Fruit fly (Drosophila melanogaster) whole organism, embryonic: Measurements from ENCODE around the gene Rbp1-like.
A peak's percentile ranks its signal among the peaks of the same experiment; 100 is the strongest.

Experiments
- Atf6 ChIP-seq: fragments of 200-800 bp; sonication (Bioruptor generic); IDR thresholded peaks from 2 replicates; pipeline ENCODE4 v1.3.6; 2022; ENCODE audit warnings: missing biosample characterization, missing genetic modification characterization
- CG10366 ChIP-seq: fragments of 200-800 bp; sonication (Bioruptor generic); IDR thresholded peaks from 2 replicates; pipeline ENCODE4 v1.3.6; 2022; ENCODE audit warnings: missing biosample characterization, missing genetic modification characterization
- CG11398 ChIP-seq: fragments of 200-800 bp; sonication (Bioruptor generic); optimal IDR thresholded peaks from 2 replicates; lab custom pipeline; 2016; ENCODE audit warnings: missing biosample characterization, missing genetic modification characterization
- CG11696 ChIP-seq: fragments of 200-800 bp; sonication (Bioruptor generic); IDR thresholded peaks from 2 replicates; pipeline ENCODE4 v1.3.6; 2022; ENCODE audit warnings: missing biosample characterization, missing genetic modification characterization
- CG13894 ChIP-seq: fragments of 200-800 bp; sonication (Bioruptor generic); optimal IDR thresholded peaks from 3 replicates; lab custom pipeline; 2018; ENCODE audit warnings: missing biosample characterization, mild to moderate bottlenecking, missing genetic modification characterization, moderate library complexity
- CG14441 ChIP-seq: fragments of 200-800 bp; sonication (Bioruptor generic); IDR thresholded peaks from 2 replicates; pipeline ENCODE4 v1.3.6; 2022; ENCODE audit warnings: missing biosample characterization, missing genetic modification characterization
- CG15479 ChIP-seq: fragments of 200-800 bp; sonication (Bioruptor generic); optimal IDR thresholded peaks from 3 replicates; lab custom pipeline; 2019; ENCODE audit warnings: missing biosample characterization, mild to moderate bottlenecking, missing genetic modification characterization, moderate library complexity
- CG16815 ChIP-seq: fragments of 200-800 bp; sonication (Bioruptor generic); optimal IDR thresholded peaks from 3 replicates; lab custom pipeline; 2017; ENCODE audit warnings: missing biosample characterization, mild to moderate bottlenecking, missing genetic modification characterization
- CG17359 ChIP-seq: fragments of 200-800 bp; sonication (Bioruptor generic); optimal IDR thresholded peaks from 3 replicates; lab custom pipeline; 2018; ENCODE audit warnings: missing biosample characterization, mild to moderate bottlenecking, missing genetic modification characterization, moderate library complexity
- CG17912 ChIP-seq: fragments of 200-800 bp; sonication (Bioruptor generic); optimal IDR thresholded peaks from 2 replicates; lab custom pipeline; 2018; ENCODE audit warnings: missing biosample characterization, mild to moderate bottlenecking, missing genetic modification characterization
- CG2120 ChIP-seq: fragments of 200-800 bp; sonication (Bioruptor generic); optimal IDR thresholded peaks from 3 replicates; lab custom pipeline; 2016; ENCODE audit warnings: missing biosample characterization, missing genetic modification characterization
- CG2678 ChIP-seq: fragments of 200-800 bp; sonication (Bioruptor generic); optimal IDR thresholded peaks from 3 replicates; lab custom pipeline; 2019; ENCODE audit warnings: missing biosample characterization, mild to moderate bottlenecking, missing genetic modification characterization, moderate library complexity
- CG30431 ChIP-seq: fragments of 200-800 bp; sonication (Bioruptor generic); optimal IDR thresholded peaks from 2 replicates; lab custom pipeline; 2017; ENCODE audit warnings: missing biosample characterization, missing genetic modification characterization
- CG34422 ChIP-seq: fragments of 200-800 bp; sonication (Bioruptor generic); IDR thresholded peaks from 3 replicates; pipeline ENCODE4 v1.3.6; 2022; ENCODE audit warnings: missing biosample characterization, missing genetic modification characterization
- CG4282 ChIP-seq: fragments of 200-800 bp; sonication (Bioruptor generic); optimal IDR thresholded peaks from 2 replicates; lab custom pipeline; 2016; ENCODE audit warnings: missing biosample characterization, missing genetic modification characterization
- CG5953 ChIP-seq: fragments of 200-800 bp; sonication (Bioruptor generic); IDR thresholded peaks from 2 replicates; pipeline ENCODE4 v1.3.6; 2022; ENCODE audit warnings: missing biosample characterization, missing genetic modification characterization
- CG8924 ChIP-seq: fragments of 200-800 bp; optimal IDR thresholded peaks from 3 replicates; lab custom pipeline; 2019; ENCODE audit warnings: missing biosample characterization, mild to moderate bottlenecking, missing genetic modification characterization, moderate library complexity
- CG8944 ChIP-seq: fragments of 200-800 bp; sonication (Bioruptor generic); optimal IDR thresholded peaks from 3 replicates; lab custom pipeline; 2016; ENCODE audit warnings: missing biosample characterization, missing genetic modification characterization
- CG9817 ChIP-seq: fragments of 200-800 bp; sonication (Bioruptor generic); optimal IDR thresholded peaks from 2 replicates; lab custom pipeline; 2018; ENCODE audit warnings: missing biosample characterization, mild to moderate bottlenecking, missing genetic modification characterization, moderate library complexity
- Dll ChIP-seq: fragments of 200-800 bp; sonication (Bioruptor generic); IDR thresholded peaks from 4 replicates; pipeline ENCODE4 v1.3.6; 2022; ENCODE audit warnings: missing biosample characterization, missing genetic modification characterization; ENCODE audit not compliant: partially characterized antibody
- GATAe ChIP-seq: fragments of 200-800 bp; sonication (Bioruptor generic); conservative IDR thresholded peaks from 2 replicates; pipeline ENCODE4 v1.3.6; 2022; ENCODE audit warnings: missing biosample characterization, missing genetic modification characterization
- HmgD ChIP-seq: fragments of 200-800 bp; sonication (Bioruptor generic); optimal IDR thresholded peaks from 3 replicates; lab custom pipeline; 2016; ENCODE audit warnings: missing biosample characterization, missing genetic modification characterization
- HmgZ ChIP-seq: fragments of 200-800 bp; sonication (Bioruptor generic); optimal IDR thresholded peaks from 2 replicates; lab custom pipeline; 2018; ENCODE audit warnings: missing biosample characterization, mild to moderate bottlenecking, missing genetic modification characterization
- MBD-R2 ChIP-seq: fragments of 200-800 bp; sonication (Bioruptor generic); IDR thresholded peaks from 2 replicates; pipeline ENCODE4 v1.3.6; 2022; ENCODE audit warnings: missing biosample characterization, missing genetic modification characterization
- MESR4 ChIP-seq: fragments of 200-800 bp; sonication (Bioruptor generic); optimal IDR thresholded peaks from 2 replicates; lab custom pipeline; 2018; ENCODE audit warnings: missing biosample characterization, mild to moderate bottlenecking, missing genetic modification characterization, moderate library complexity
- NC2β ChIP-seq: fragments of 200-800 bp; sonication (Bioruptor generic); optimal IDR thresholded peaks from 2 replicates; lab custom pipeline; 2016; ENCODE audit warnings: missing biosample characterization, missing genetic modification characterization
- Nf-YC ChIP-seq: fragments of 200-800 bp; optimal IDR thresholded peaks from 3 replicates; lab custom pipeline; 2019; ENCODE audit warnings: missing biosample characterization, mild to moderate bottlenecking, missing genetic modification characterization, moderate library complexity
- PHDP ChIP-seq: fragments of 200-800 bp; sonication (Bioruptor generic); optimal IDR thresholded peaks from 3 replicates; lab custom pipeline; 2018; ENCODE audit warnings: missing biosample characterization, mild to moderate bottlenecking, missing genetic modification characterization, moderate library complexity
- Stat92E ChIP-seq, 3 experiments: fragments of >200 bp in 2 of 3; fragments of 200-800 bp in 1 of 3; sonication (Bioruptor generic) in 1 of 3; optimal IDR thresholded peaks; 2 replicates each; lab custom pipeline; 2017 to 2019; ENCODE audit warnings: missing biosample characterization in 3 of 3, missing genetic modification characterization in 3 of 3, mild to moderate bottlenecking in 1 of 3, moderate library complexity in 1 of 3
- Taf1 ChIP-seq: fragments of 200-800 bp; sonication (Bioruptor generic); IDR thresholded peaks from 2 replicates; pipeline ENCODE4 v1.3.6; 2022; ENCODE audit warnings: missing biosample characterization, missing genetic modification characterization
- Xrp1 ChIP-seq: fragments of 200-800 bp; sonication (Bioruptor generic); IDR thresholded peaks from 2 replicates; pipeline ENCODE4 v1.3.6; 2022; ENCODE audit warnings: missing biosample characterization, missing genetic modification characterization
- bbx ChIP-seq: fragments of 200-800 bp; sonication (Bioruptor generic); IDR thresholded peaks from 2 replicates; pipeline ENCODE4 v1.3.6; 2022; ENCODE audit warnings: missing biosample characterization, missing genetic modification characterization; ENCODE audit not compliant: partially characterized antibody
- bcd ChIP-seq: fragments of 200-800 bp; sonication (Bioruptor generic); optimal IDR thresholded peaks from 2 replicates; lab custom pipeline; 2017; ENCODE audit warnings: missing biosample characterization, mild to moderate bottlenecking, missing genetic modification characterization
- crol ChIP-seq: fragments of 200-800 bp; sonication (Bioruptor generic); IDR thresholded peaks from 2 replicates; pipeline ENCODE4 v1.3.6; 2022; ENCODE audit warnings: missing biosample characterization, missing genetic modification characterization
- dan ChIP-seq: fragments of 200-800 bp; sonication (Bioruptor generic); IDR thresholded peaks from 2 replicates; pipeline ENCODE4 v1.3.6; 2022; ENCODE audit warnings: missing biosample characterization, missing genetic modification characterization
- ems ChIP-seq: fragments of 200-800 bp; sonication (Bioruptor generic); optimal IDR thresholded peaks from 3 replicates; lab custom pipeline; 2016; ENCODE audit warnings: missing biosample characterization, missing genetic modification characterization
- en ChIP-seq: fragments of 200-800 bp; sonication (Bioruptor generic); optimal IDR thresholded peaks from 2 replicates; lab custom pipeline; 2016; ENCODE audit warnings: missing biosample characterization, missing genetic modification characterization
- esg ChIP-seq: fragments of 200-800 bp; sonication (Bioruptor generic); conservative IDR thresholded peaks from 2 replicates; pipeline ENCODE4 v1.3.6; 2022; ENCODE audit warnings: missing biosample characterization, missing genetic modification characterization
- gro ChIP-seq: fragments of 200-800 bp; sonication (Bioruptor generic); optimal IDR thresholded peaks from 2 replicates; lab custom pipeline; 2016; ENCODE audit warnings: missing biosample characterization, missing genetic modification characterization
- hb ChIP-seq: fragments of 200-800 bp; sonication (Bioruptor generic); IDR thresholded peaks from 3 replicates; pipeline ENCODE4 v1.3.6; 2022; ENCODE audit warnings: missing biosample characterization, missing genetic modification characterization; ENCODE audit not compliant: partially characterized antibody
- jing ChIP-seq: fragments of 200-800 bp; sonication (Bioruptor generic); optimal IDR thresholded peaks from 2 replicates; lab custom pipeline; 2018; ENCODE audit warnings: missing biosample characterization, mild to moderate bottlenecking, missing genetic modification characterization
- odd ChIP-seq: fragments of 200-800 bp; sonication (Bioruptor generic); optimal IDR thresholded peaks from 2 replicates; lab custom pipeline; 2017; ENCODE audit warnings: missing biosample characterization, mild to moderate bottlenecking, missing genetic modification characterization
- phol ChIP-seq: fragments of 200-800 bp; sonication (Bioruptor generic); optimal IDR thresholded peaks from 3 replicates; lab custom pipeline; 2018; ENCODE audit warnings: missing biosample characterization, mild to moderate bottlenecking, missing genetic modification characterization, moderate library complexity
- pzg ChIP-seq: fragments of 200-800 bp; sonication (Bioruptor generic); optimal IDR thresholded peaks from 3 replicates; lab custom pipeline; 2018; ENCODE audit warnings: missing biosample characterization, mild to moderate bottlenecking, missing genetic modification characterization, moderate library complexity
- slou ChIP-seq: fragments of 200-800 bp; sonication (Bioruptor generic); optimal IDR thresholded peaks from 3 replicates; lab custom pipeline; 2016; ENCODE audit warnings: missing biosample characterization, missing genetic modification characterization
- sr ChIP-seq: fragments of 200-800 bp; sonication (Bioruptor generic); IDR thresholded peaks from 3 replicates; pipeline ENCODE4 v1.3.6; 2022; ENCODE audit warnings: missing biosample characterization, missing genetic modification characterization
- stwl ChIP-seq: fragments of 200-800 bp; sonication (Bioruptor generic); optimal IDR thresholded peaks from 3 replicates; lab custom pipeline; 2018; ENCODE audit warnings: missing biosample characterization, mild to moderate bottlenecking, missing genetic modification characterization, moderate library complexity
- tin ChIP-seq: fragments of 200-800 bp; sonication (Bioruptor generic); optimal IDR thresholded peaks from 3 replicates; lab custom pipeline; 2016; ENCODE audit warnings: missing biosample characterization, missing genetic modification characterization
- wek ChIP-seq: fragments of 200-800 bp; sonication (Bioruptor generic); optimal IDR thresholded peaks from 3 replicates; lab custom pipeline; 2018; ENCODE audit warnings: missing biosample characterization, mild to moderate bottlenecking, missing genetic modification characterization, moderate library complexity

Rbp1-like gene

DNA sequence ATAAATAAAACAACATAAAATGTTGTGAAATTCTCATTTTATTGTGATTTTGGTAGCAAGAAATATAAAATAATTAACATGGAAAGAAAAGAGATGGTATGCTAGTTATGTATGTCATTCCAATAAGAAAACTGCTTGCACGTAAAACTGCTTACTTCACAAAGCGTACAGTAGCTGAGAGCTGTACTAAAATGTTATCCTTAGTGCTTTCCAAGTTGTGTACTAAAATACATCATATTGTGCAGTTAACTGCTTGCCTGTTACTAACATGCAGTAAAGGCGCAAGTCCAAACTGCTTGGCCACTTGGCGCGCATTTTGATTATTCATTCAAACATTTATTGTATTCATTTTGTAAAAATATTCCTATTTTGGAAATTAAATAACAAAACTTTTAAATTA, 36.4 kb upstream of the Rbp1-like start (continued):
- TF ChIP-seq CG13894 (no peak), phol (tag; lab: Kevin White, UChicago) (peak; percentile 24), stwl (peak; percentile 84), Stat92E (GFP tag; optimal IDR thresholded peaks at IDR 0.05; lab: Kevin White, UChicago) (peak in 1 of 3 experiments; percentile 18), HmgD (peak; percentile 31)
- TF ChIP-seq, all 482 proteins: peak for 37

DNA sequence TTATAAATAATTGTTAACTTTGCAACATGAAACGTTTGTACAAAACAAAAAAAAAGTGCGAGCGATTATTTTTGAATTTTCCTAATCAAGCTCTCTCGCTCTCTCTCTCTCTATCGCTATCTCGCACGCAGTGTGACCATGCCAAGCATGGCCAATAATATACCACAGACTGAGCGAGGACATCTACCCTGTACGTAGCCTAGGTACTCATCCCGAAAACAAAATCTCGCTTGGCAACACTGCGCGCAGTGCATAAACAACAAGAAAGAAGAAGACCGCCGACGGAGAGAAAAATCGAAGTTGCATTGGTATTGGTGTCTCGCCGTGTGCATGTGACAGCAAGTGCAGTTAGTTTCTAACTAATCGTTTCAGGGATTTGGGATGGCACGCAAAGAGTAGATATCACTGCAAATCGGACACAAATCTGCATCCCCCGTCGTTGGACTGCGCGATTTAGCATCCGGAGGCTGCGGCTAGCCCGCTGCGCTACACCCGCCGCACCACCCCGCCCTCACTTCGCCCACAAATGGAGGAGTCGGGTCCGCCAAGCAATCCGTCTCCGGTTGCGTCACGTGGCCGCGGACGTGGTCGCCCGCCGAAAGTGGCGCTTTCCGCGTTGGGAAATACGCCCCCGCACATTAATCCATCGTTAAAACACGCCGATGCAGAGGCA, 28.4 kb upstream of the Rbp1-like start, which contains the start of the genes CG1998 and Set2:
Gene CG1998, minus strand, starts transcription at position 134 of the 673 bp plus-strand sequence.
Gene Set2, plus strand, starts transcription at position 302 of the 673 bp plus-strand sequence.
- TF ChIP-seq en (GFP tag; lab: Kevin White, UChicago) (no peak), hb (GFP tag; lab: Robert Waterston, UW) (no peak), sr (no peak), gro (GFP tag; lab: Kevin White, UChicago) (peak; percentile 68), CG11696 (no peak), CG30431 (no peak), HmgZ (tag; lab: Kevin White, UChicago) (peak; percentile 79), ems (GFP tag; lab: Kevin White, UChicago) (peak; percentile 8), dan (no peak), CG15479 (GFP tag; lab: Kevin White, UChicago) (no peak), CG8924 (tag; lab: Kevin White, UChicago) (peak; percentile 45), CG8944 (GFP tag; lab: Kevin White, UChicago) (no peak), CG16815 (GFP tag; lab: Kevin White, UChicago) (no peak), Nf-YC (tag; lab: Kevin White, UChicago) (peak; percentile 55), CG2678 (no peak), MBD-R2 (GFP tag; lab: Robert Waterston, UW) (peak; percentile 90), CG9817 (tag; lab: Kevin White, UChicago) (peak; percentile 11), CG34422 (GFP tag; lab: Robert Waterston, UW) (peak; percentile 63; the same call in 2 of the 3 replicates), tin (GFP tag; lab: Kevin White, UChicago) (peak; percentile 25), bbx (peak; percentile 27; the same call in 1 of the 2 replicates), Atf6 (no peak), Taf1 (no peak), CG2120 (GFP tag; lab: Kevin White, UChicago) (peak; percentile 56), PHDP (tag; lab: Kevin White, UChicago) (no peak), CG4282 (GFP tag; lab: Kevin White, UChicago) (no peak), Xrp1 (GFP tag; lab: Robert Waterston, UW) (no peak), GATAe (GFP tag; lab: Robert Waterston, UW) (peak; percentile 46; the same call in 1 of the 2 replicates), jing (no peak), Dll (0 out of 4 replicates have a peak, but pooled peaks have one; percentile 41), NC2β (GFP tag; lab: Kevin White, UChicago) (peak; percentile 15), pzg (peak; percentile 98), slou (GFP tag; lab: Kevin White, UChicago) (no peak), wek (no peak), CG17359 (tag; lab: Kevin White, UChicago) (no peak), CG17912 (GFP tag; lab: Kevin White, UChicago) (peak; percentile 25), CG5953 (no peak), CG10366 (GFP tag; lab: Robert Waterston, UW) (no peak), bcd (GFP tag; lab: Kevin White, UChicago) (no peak), odd (GFP tag; lab: Kevin White, UChicago) (no peak), CG11398 (no peak), esg (GFP tag; lab: Robert Waterston, UW) (no peak), CG14441 (GFP tag; lab: Robert Waterston, UW) (no peak), MESR4 (GFP tag; lab: Kevin White, UChicago) (peak; percentile 91), crol (GFP tag; lab: Robert Waterston, UW) (peak; percentile 92)
